In genomic region chr3R:14277894-14278522, dm6 we compare ENCODE assay signal across 5 fruit fly cellular contexts.
A peak's percentile ranks its signal among the peaks of the same experiment; 100 is the strongest.
TF ChIP-seq lines count a peak whose summit lies in the region.

No protein-coding gene starts in this region.

- no peak for TF ChIP-seq CTCF in whole organism, embryonic (GFP tag; optimal IDR thresholded peaks at IDR 0.05; lab: Kevin White, UChicago)

TF ChIP-seq in whole organism, adult, 20 proteins besides CTCF, POLR2A, EP300 and RAD21 (continues in another document):
- TF ChIP-seq CG14711 (tag; optimal IDR thresholded peaks at IDR 0.05; lab: Kevin White, UChicago): peak; percentile 65
- TF ChIP-seq Hr96 (GFP tag; optimal IDR thresholded peaks at IDR 0.05; lab: Kevin White, UChicago): no peak
- TF ChIP-seq Mnt (GFP tag; optimal IDR thresholded peaks at IDR 0.05; lab: Kevin White, UChicago): no peak
- TF ChIP-seq kay (GFP tag; lab: Kevin White, UChicago; ENCODE audit: borderline replicate concordance): peak; percentile 64
- no peak for TF ChIP-seq cnc (optimal IDR thresholded peaks at IDR 0.05; lab: Kevin White, UChicago)
- TF ChIP-seq CG7045 (GFP tag; optimal IDR thresholded peaks at IDR 0.05; lab: Kevin White, UChicago): peak; percentile 71
- TF ChIP-seq tj (GFP tag; optimal IDR thresholded peaks at IDR 0.05; lab: Kevin White, UChicago): no peak
- peak; percentile 41 for TF ChIP-seq Clk (GFP tag; optimal IDR thresholded peaks at IDR 0.05; lab: Kevin White, UChicago)
- TF ChIP-seq CG12768 (GFP tag; optimal IDR thresholded peaks at IDR 0.05; lab: Kevin White, UChicago): peak; percentile 42
- TF ChIP-seq toe (GFP tag; optimal IDR thresholded peaks at IDR 0.05; lab: Kevin White, UChicago): peak; percentile 32
- TF ChIP-seq pad (GFP tag; optimal IDR thresholded peaks at IDR 0.05; lab: Kevin White, UChicago): no peak
- TF ChIP-seq CG33017 (tag; optimal IDR thresholded peaks at IDR 0.05; lab: Kevin White, UChicago): peak; percentile 80
- TF ChIP-seq CG1620 (GFP tag; optimal IDR thresholded peaks at IDR 0.05; lab: Kevin White, UChicago): no peak
- peak; percentile 60 for TF ChIP-seq CG7101 (tag; optimal IDR thresholded peaks at IDR 0.05; lab: Kevin White, UChicago)
- TF ChIP-seq Crg-1 (GFP tag; optimal IDR thresholded peaks at IDR 0.05; lab: Kevin White, UChicago): no peak
- no peak for TF ChIP-seq cic (GFP tag; optimal IDR thresholded peaks at IDR 0.05; lab: Kevin White, UChicago)
- no peak for TF ChIP-seq bab1 (GFP tag; optimal IDR thresholded peaks at IDR 0.05; lab: Kevin White, UChicago)
- TF ChIP-seq CG11617 (GFP tag; optimal IDR thresholded peaks at IDR 0.05; lab: Kevin White, UChicago): peak; percentile 1
- peak; percentile 36 for TF ChIP-seq CG5204 (GFP tag; optimal IDR thresholded peaks at IDR 0.05; lab: Kevin White, UChicago)

TF ChIP-seq in whole organism, embryonic, 481 proteins besides CTCF, POLR2A, EP300 and RAD21 (continues in another document):
- TF ChIP-seq Med (GFP tag; lab: Kevin White, UChicago) (no peak), sd (tag; optimal IDR thresholded peaks at IDR 0.05; lab: Kevin White, UChicago) (no peak), lola (GFP tag; optimal IDR thresholded peaks at IDR 0.05; lab: Kevin White, UChicago) (peak in 1 of 3 experiments; percentile 88), ken (GFP tag; IDR thresholded peaks at IDR 0.05; lab: Robert Waterston, UW) (peak; percentile 68; the same call in 1 of the 3 replicates), jing (GFP tag; optimal IDR thresholded peaks at IDR 0.05; lab: Kevin White, UChicago) (peak; percentile 46), Dfd (GFP tag; optimal IDR thresholded peaks at IDR 0.05; lab: Kevin White, UChicago) (no peak), pum (GFP tag; optimal IDR thresholded peaks at IDR 0.05; lab: Kevin White, UChicago) (peak; percentile 37), ash1 (GFP tag; optimal IDR thresholded peaks at IDR 0.05; lab: Kevin White, UChicago) (no peak), Antp (GFP tag; optimal IDR thresholded peaks at IDR 0.05; lab: Kevin White, UChicago) (no peak), ind (GFP tag; optimal IDR thresholded peaks at IDR 0.05; lab: Kevin White, UChicago) (peak; percentile 40), Sox100B (GFP tag; optimal IDR thresholded peaks at IDR 0.05; lab: Kevin White, UChicago) (no peak), CG13424 (tag; optimal IDR thresholded peaks at IDR 0.05; lab: Kevin White, UChicago) (peak; percentile 85), gt (GFP tag; IDR thresholded peaks at IDR 0.05; lab: Robert Waterston, UW) (no peak; the same call in 1 of the 2 replicates), Camta (GFP tag; optimal IDR thresholded peaks at IDR 0.05; lab: Kevin White, UChicago) (peak; percentile 7), Dbx (GFP tag; IDR thresholded peaks at IDR 0.05; lab: Robert Waterston, UW) (peak; percentile 80; the same call in 2 of the 3 replicates), Mes4 (GFP tag; optimal IDR thresholded peaks at IDR 0.05; lab: Kevin White, UChicago) (no peak), CG9876 (GFP tag; optimal IDR thresholded peaks at IDR 0.05; lab: Kevin White, UChicago) (no peak), CG10274 (GFP tag; optimal IDR thresholded peaks at IDR 0.05; lab: Kevin White, UChicago) (peak; percentile 42), ftz-f1 (GFP tag; optimal IDR thresholded peaks at IDR 0.05; lab: Kevin White, UChicago) (no peak)

TF ChIP-seq in whole organism, prepupa, 60 proteins besides CTCF, POLR2A, EP300 and RAD21 (continues in another document):
- peak; percentile 96 for TF ChIP-seq Gug (GFP tag; IDR thresholded peaks at IDR 0.05; lab: Robert Waterston, UW)
- TF ChIP-seq OdsH (GFP tag; optimal IDR thresholded peaks at IDR 0.05; lab: Kevin White, UChicago): peak; percentile 97
- peak; percentile 89 for TF ChIP-seq lz (GFP tag; optimal IDR thresholded peaks at IDR 0.05; lab: Kevin White, UChicago)
- peak; percentile 97 for TF ChIP-seq CG32006 (GFP tag; optimal IDR thresholded peaks at IDR 0.05; lab: Kevin White, UChicago)
- peak; percentile 97 for TF ChIP-seq CG9139 (GFP tag; optimal IDR thresholded peaks at IDR 0.05; lab: Kevin White, UChicago)
- TF ChIP-seq ss (GFP tag; optimal IDR thresholded peaks at IDR 0.05; lab: Kevin White, UChicago): peak; percentile 98
- peak; percentile 92 for TF ChIP-seq pdm3 (GFP tag; optimal IDR thresholded peaks at IDR 0.05; lab: Kevin White, UChicago)
- peak; percentile 93 for TF ChIP-seq topi (GFP tag; optimal IDR thresholded peaks at IDR 0.05; lab: Kevin White, UChicago)
- TF ChIP-seq CG31627 (GFP tag; optimal IDR thresholded peaks at IDR 0.05; lab: Kevin White, UChicago): peak; percentile 82
- TF ChIP-seq Eip75B (GFP tag; optimal IDR thresholded peaks at IDR 0.05; lab: Kevin White, UChicago): peak; percentile 95
- no peak for TF ChIP-seq fkh (GFP tag; optimal IDR thresholded peaks at IDR 0.05; lab: Kevin White, UChicago)
- TF ChIP-seq Lpt (GFP tag; optimal IDR thresholded peaks at IDR 0.05; lab: Kevin White, UChicago): peak; percentile 94
- peak; percentile 93 for TF ChIP-seq CG11294 (GFP tag; IDR thresholded peaks at IDR 0.05; lab: Robert Waterston, UW)
- TF ChIP-seq fd85E (GFP tag; optimal IDR thresholded peaks at IDR 0.05; lab: Kevin White, UChicago): peak; percentile 82
- TF ChIP-seq CG10669 (GFP tag; optimal IDR thresholded peaks at IDR 0.05; lab: Kevin White, UChicago): peak; percentile 97
- peak; percentile 89 for TF ChIP-seq Sox14 (GFP tag; optimal IDR thresholded peaks at IDR 0.05; lab: Kevin White, UChicago)
- TF ChIP-seq CG6163 (GFP tag; IDR thresholded peaks at IDR 0.05; lab: Robert Waterston, UW): peak; percentile 98
- TF ChIP-seq CG6808 (GFP tag; optimal IDR thresholded peaks at IDR 0.05; lab: Kevin White, UChicago): peak; percentile 98
- peak; percentile 97 for TF ChIP-seq CG6792 (GFP tag; optimal IDR thresholded peaks at IDR 0.05; lab: Kevin White, UChicago)

TF ChIP-seq in whole organism, pupa, 21 proteins besides CTCF, POLR2A, EP300 and RAD21:
- peak; percentile 97 for TF ChIP-seq CG17806 (tag; optimal IDR thresholded peaks at IDR 0.05; lab: Kevin White, UChicago)
- peak; percentile 98 for TF ChIP-seq CG32121 (GFP tag; IDR thresholded peaks at IDR 0.05; lab: Robert Waterston, UW)
- TF ChIP-seq CG13204 (GFP tag; optimal IDR thresholded peaks at IDR 0.05; lab: Kevin White, UChicago): peak; percentile 96
- peak; percentile 97 for TF ChIP-seq Ets98B (GFP tag; IDR thresholded peaks at IDR 0.05; lab: Robert Waterston, UW)
- TF ChIP-seq CG8159 (tag; optimal IDR thresholded peaks at IDR 0.05; lab: Kevin White, UChicago): peak; percentile 98
- peak; percentile 97 for TF ChIP-seq CG14655 (GFP tag; optimal IDR thresholded peaks at IDR 0.05; lab: Kevin White, UChicago)
- TF ChIP-seq CG8301 (tag; optimal IDR thresholded peaks at IDR 0.05; lab: Kevin White, UChicago): peak; percentile 96
- TF ChIP-seq CG15710 (tag; optimal IDR thresholded peaks at IDR 0.05; lab: Kevin White, UChicago): peak; percentile 98
- TF ChIP-seq fd96Ca (GFP tag; IDR thresholded peaks at IDR 0.05; lab: Robert Waterston, UW): peak; percentile 96
- TF ChIP-seq CG34367 (tag; optimal IDR thresholded peaks at IDR 0.05; lab: Kevin White, UChicago): peak; percentile 94
- TF ChIP-seq Snoo (tag; optimal IDR thresholded peaks at IDR 0.05; lab: Kevin White, UChicago): peak; percentile 93
- peak; percentile 97 for TF ChIP-seq CG9948 (tag; optimal IDR thresholded peaks at IDR 0.05; lab: Kevin White, UChicago)
- peak; percentile 77 for TF ChIP-seq CG10348 (GFP tag; IDR thresholded peaks at IDR 0.05; lab: Robert Waterston, UW)
- peak; percentile 98 for TF ChIP-seq Pif1B (GFP tag; optimal IDR thresholded peaks at IDR 0.05; lab: Kevin White, UChicago)
- TF ChIP-seq CG4496 (GFP tag; IDR thresholded peaks at IDR 0.05; lab: Robert Waterston, UW): peak; percentile 97
- peak; percentile 96 for TF ChIP-seq rn (GFP tag; IDR thresholded peaks at IDR 0.05; lab: Robert Waterston, UW)
- peak; percentile 96 for TF ChIP-seq Pif1A (GFP tag; optimal IDR thresholded peaks at IDR 0.05; lab: Kevin White, UChicago)
- peak; percentile 97 for TF ChIP-seq D1 (tag; optimal IDR thresholded peaks at IDR 0.05; lab: Kevin White, UChicago)
- TF ChIP-seq gl (tag; optimal IDR thresholded peaks at IDR 0.05; lab: Kevin White, UChicago): peak; percentile 90
- peak; percentile 97 for TF ChIP-seq CG12605 (GFP tag; IDR thresholded peaks at IDR 0.05; lab: Robert Waterston, UW)
- TF ChIP-seq EcR (GFP tag; optimal IDR thresholded peaks at IDR 0.05; lab: Kevin White, UChicago): peak; percentile 72

TF ChIP-seq in whole organism, wandering third instar larva, 38 proteins besides CTCF, POLR2A, EP300 and RAD21 (continues in another document):
- TF ChIP-seq foxo (GFP tag; optimal IDR thresholded peaks at IDR 0.05; lab: Kevin White, UChicago) (peak; percentile 58 to 96), psq (GFP tag; optimal IDR thresholded peaks at IDR 0.05; lab: Kevin White, UChicago) (peak; percentile 93), Myc (optimal IDR thresholded peaks at IDR 0.05; lab: Kevin White, UChicago) (no peak), fru (GFP tag; optimal IDR thresholded peaks at IDR 0.05; lab: Kevin White, UChicago) (peak; percentile 91), GATAd (GFP tag; optimal IDR thresholded peaks at IDR 0.05; lab: Kevin White, UChicago) (peak; percentile 59), Abd-B (GFP tag; optimal IDR thresholded peaks at IDR 0.05; lab: Kevin White, UChicago) (no peak), CG9705 (GFP tag; optimal IDR thresholded peaks at IDR 0.05; lab: Kevin White, UChicago) (peak; percentile 94), OdsH (GFP tag; optimal IDR thresholded peaks at IDR 0.05; lab: Kevin White, UChicago) (peak; percentile 95), h (GFP tag; optimal IDR thresholded peaks at IDR 0.05; lab: Kevin White, UChicago) (peak; percentile 96), dmrt93B (GFP tag; optimal IDR thresholded peaks at IDR 0.05; lab: Kevin White, UChicago) (peak; percentile 82), dsf (GFP tag; optimal IDR thresholded peaks at IDR 0.05; lab: Kevin White, UChicago; ENCODE audit: borderline replicate concordance) (peak; percentile 74), Hr83 (GFP tag; optimal IDR thresholded peaks at IDR 0.05; lab: Kevin White, UChicago; ENCODE audit: poor library complexity, severe bottlenecking) (no peak), CG32264 (GFP tag; optimal IDR thresholded peaks at IDR 0.05; lab: Kevin White, UChicago) (peak; percentile 65), Hr78 (GFP tag; optimal IDR thresholded peaks at IDR 0.05; lab: Kevin White, UChicago) (no peak), pan (optimal IDR thresholded peaks at IDR 0.05; lab: Kevin White, UChicago) (no peak), sv (GFP tag; optimal IDR thresholded peaks at IDR 0.05; lab: Kevin White, UChicago) (peak; percentile 62), N (GFP tag; optimal IDR thresholded peaks at IDR 0.05; lab: Kevin White, UChicago) (no peak), HLH106 (tag; optimal IDR thresholded peaks at IDR 0.05; lab: Kevin White, UChicago) (peak; percentile 97), dl (GFP tag; optimal IDR thresholded peaks at IDR 0.05; lab: Kevin White, UChicago; ENCODE audit: insufficient read depth in 1 of 2, partially characterized antibody in 2 of 2) (peak in 1 of 2 experiments; percentile 20), br (GFP tag; optimal IDR thresholded peaks at IDR 0.05; lab: Kevin White, UChicago) (peak; percentile 90), Jra (GFP tag; optimal IDR thresholded peaks at IDR 0.05; lab: Kevin White, UChicago) (peak; percentile 82), Dif (GFP tag; optimal IDR thresholded peaks at IDR 0.05; lab: Kevin White, UChicago; ENCODE audit: partially characterized antibody) (no peak)
